Worm (Caenorhabditis elegans) whole organism, young adult: ENCODE results near the gene mpst-3.

Experiments
- attf-6 ChIP-seq: fragments of 200-800 bp; sonication (Bioruptor generic); IDR thresholded peaks from 2 replicates; pipeline ENCODE4 v1.3.6; 2022; ENCODE audit warnings: missing genetic modification reagents, missing genetic modification characterization, missing compliant biosample characterization
- ceh-27 ChIP-seq: fragments of 200-800 bp; sonication (Bioruptor generic); optimal IDR thresholded peaks from 2 replicates; lab custom pipeline; 2018; ENCODE audit warnings: mild to moderate bottlenecking, missing genetic modification characterization, moderate library complexity, missing compliant biosample characterization
- ceh-58 ChIP-seq: fragments of 200-800 bp; sonication (Bioruptor generic); IDR thresholded peaks from 2 replicates; pipeline ENCODE4 v1.3.6; 2022; ENCODE audit warnings: missing genetic modification characterization, missing compliant biosample characterization
- nhr-80 ChIP-seq: sonication (generic microtip); optimal IDR thresholded peaks from 2 replicates; lab custom pipeline; 2016; ENCODE audit warnings: missing genetic modification characterization, missing compliant biosample characterization
- nhr-90 ChIP-seq: sonication (generic microtip); optimal IDR thresholded peaks from 2 replicates; lab custom pipeline; 2016; ENCODE audit warnings: missing genotype, mild to moderate bottlenecking, missing genetic modification characterization, missing compliant biosample characterization
- pha-4 ChIP-seq: fragments of 150-350 bp; sonication (generic microtip); optimal IDR thresholded peaks from 2 replicates; lab custom pipeline; 2014; ENCODE audit warnings: missing biosample characterization, missing genetic modification reagents, missing genetic modification characterization
- sdz-38 ChIP-seq: sonication (generic microtip); optimal IDR thresholded peaks from 2 replicates; lab custom pipeline; 2016; ENCODE audit warnings: missing genotype, missing genetic modification characterization, missing compliant biosample characterization
- snpc-4 ChIP-seq, 5 experiments: fragments of 150-350 bp in 1 of 5; sonication (generic microtip) in 4 of 5; optimal IDR thresholded peaks; 2 replicates each; lab custom pipeline; 2014 to 2018; ENCODE audit warnings: missing genetic modification characterization in 5 of 5, missing biosample characterization in 3 of 5, antibody characterized with exemption in 2 of 5, mild to moderate bottlenecking in 2 of 5, missing compliant biosample characterization in 2 of 5, missing genotype in 2 of 5, moderate library complexity in 2 of 5, missing genetic modification reagents in 1 of 5
- tlf-1 ChIP-seq: fragments of 200-800 bp; sonication (Bioruptor generic); optimal IDR thresholded peaks from 2 replicates; lab custom pipeline; 2018; ENCODE audit warnings: mild to moderate bottlenecking, missing genetic modification characterization, missing compliant biosample characterization
- unc-62 ChIP-seq: fragments of 150-350 bp; optimal IDR thresholded peaks from 2 replicates; lab custom pipeline; 2014; ENCODE audit warnings: missing biosample characterization, missing genetic modification reagents, missing genetic modification characterization

DNA sequence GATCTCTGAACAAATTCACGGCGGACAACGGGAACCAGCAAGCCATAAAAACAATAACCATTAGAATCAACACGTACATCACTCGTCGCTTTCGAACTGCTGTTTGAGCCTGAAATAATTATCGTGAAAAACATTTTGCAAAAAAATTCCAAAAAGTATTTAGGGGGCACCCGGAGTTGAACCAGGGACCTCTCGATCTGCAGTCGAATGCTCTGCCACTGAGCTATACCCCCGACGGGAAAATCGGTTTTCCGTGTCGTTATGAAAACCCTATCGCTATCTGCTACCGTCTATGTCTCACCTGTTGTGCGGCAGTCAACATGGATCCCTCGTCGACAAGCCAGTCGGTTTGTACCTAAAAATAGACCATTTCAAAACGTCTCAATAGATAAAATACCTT lies 39.8 kb upstream of the mpst-3 start:
- TF ChIP-seq ceh-58 (0 out of 2 replicates have a peak, but pooled peaks have one; percentile 57), snpc-4 (GFP tag; optimal IDR thresholded peaks at IDR 0.05; lab: Kevin White, UChicago) (no peak), snpc-4 (tag; optimal IDR thresholded peaks at IDR 0.05; lab: Kevin White, UChicago) (peak; percentile 76 to 89 (median 82)), pha-4 (no peak), unc-62 (no peak), nhr-80 (tag; lab: Kevin White, UChicago) (no peak), attf-6 (GFP tag; lab: Robert Waterston, UW) (no peak), sdz-38 (no peak), nhr-90 (tag; lab: Kevin White, UChicago) (peak; percentile 67), ceh-27 (GFP tag; lab: Kevin White, UChicago) (peak; percentile 3), tlf-1 (GFP tag; lab: Kevin White, UChicago) (no peak)
